Worm (Caenorhabditis elegans): ENCODE measurements around the gene F41G4.7.

DNA sequence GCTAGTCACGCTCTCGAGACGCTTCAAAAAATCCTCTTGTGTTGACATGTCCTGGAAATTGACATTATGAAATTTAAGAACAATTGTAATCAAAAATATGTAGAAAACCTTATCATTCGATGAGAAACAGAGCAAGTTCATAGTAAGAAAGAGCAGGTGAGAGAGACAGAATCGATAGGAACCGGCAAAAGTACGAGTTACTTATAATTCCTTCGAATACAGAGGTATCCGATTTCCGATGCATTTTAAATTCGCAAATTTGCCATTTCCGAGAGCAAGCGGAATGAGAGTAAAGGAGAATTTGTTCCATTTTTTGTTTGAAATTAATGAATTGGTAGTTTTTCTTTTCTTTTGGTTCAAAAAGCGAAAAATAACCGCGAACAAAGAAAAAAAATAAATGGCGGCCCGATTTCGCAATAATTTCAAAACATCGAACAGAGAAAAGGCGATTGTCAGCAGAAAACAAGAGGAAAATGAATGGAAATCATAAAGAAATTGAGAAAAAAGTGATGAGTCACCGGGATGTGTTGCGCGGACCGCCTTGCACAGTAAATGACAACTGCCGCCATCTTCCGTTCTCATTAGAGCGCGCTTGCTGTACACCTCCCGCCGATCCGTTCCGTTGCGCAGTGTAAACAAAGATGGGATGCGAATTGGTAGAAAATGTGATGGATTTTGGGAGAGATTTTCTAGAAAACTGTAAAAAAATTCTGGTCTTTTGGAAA is 22.4 kb downstream of the F41G4.7 start, which contains the start of gene cas-1:
- peak; percentile 81 for TF ChIP-seq pha-4 (tag; optimal IDR thresholded peaks at IDR 0.05)
- TF ChIP-seq blmp-1 (tag; optimal IDR thresholded peaks at IDR 0.05) = no peak
- no peak for TF ChIP-seq drap-1 (GFP tag; optimal IDR thresholded peaks at IDR 0.05)
- peak; percentile 56 for TF ChIP-seq mep-1 (tag; optimal IDR thresholded peaks at IDR 0.05)
- no peak for TF ChIP-seq M03D4.4 (tag; optimal IDR thresholded peaks at IDR 0.05)

Measured in whole organism, mixed stage, embryonic.